Fruit fly (Drosophila melanogaster): ENCODE measurements around the gene CG3961.

Gene CG3961

DNA sequence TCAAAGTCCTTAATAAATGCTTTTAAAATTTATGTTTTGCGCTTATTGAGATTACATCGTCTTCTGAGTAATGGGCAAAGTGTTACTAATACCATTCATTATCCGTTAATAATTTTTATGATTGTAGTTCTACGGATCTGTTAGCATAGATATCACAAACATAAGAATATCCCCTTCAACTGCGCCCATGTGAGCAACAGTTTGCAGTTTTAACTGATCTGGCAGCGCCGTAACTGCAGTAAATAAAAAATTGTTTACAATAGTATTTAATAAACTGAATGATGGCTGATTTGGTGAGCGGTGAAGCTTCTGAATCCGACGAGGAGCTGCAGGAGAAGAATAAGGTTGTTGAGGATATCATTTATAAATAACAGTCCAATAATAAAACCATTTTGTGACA is 20.3 kb downstream of the CG3961 start, which contains the start of gene Blos3 (continued):
- no peak for TF ChIP-seq HmgZ (tag; optimal IDR thresholded peaks at IDR 0.05)
- peak; percentile 14 for TF ChIP-seq Ets97D (GFP tag; optimal IDR thresholded peaks at IDR 0.05)
- TF ChIP-seq Hmx (GFP tag; optimal IDR thresholded peaks at IDR 0.05), result peak; percentile 41
- no peak for TF ChIP-seq Dp (GFP tag; optimal IDR thresholded peaks at IDR 0.05)
- peak; percentile 7 for TF ChIP-seq CHES-1-like (GFP tag; optimal IDR thresholded peaks at IDR 0.05)
- peak; percentile 52 for TF ChIP-seq ind (GFP tag; optimal IDR thresholded peaks at IDR 0.05)
- TF ChIP-seq HLH54F (GFP tag; optimal IDR thresholded peaks at IDR 0.05), result peak; percentile 19
- peak; percentile 67 for TF ChIP-seq row (GFP tag; IDR thresholded peaks at IDR 0.05)
- peak; percentile 24 for TF ChIP-seq CG12155 (GFP tag; optimal IDR thresholded peaks at IDR 0.05)
- no peak for TF ChIP-seq CG12236 (GFP tag; optimal IDR thresholded peaks at IDR 0.05)
- no peak for TF ChIP-seq CG6813 (GFP tag; optimal IDR thresholded peaks at IDR 0.05)
- no peak for TF ChIP-seq dan (GFP tag; IDR thresholded peaks at IDR 0.05)
- TF ChIP-seq gem (tag; optimal IDR thresholded peaks at IDR 0.05), result peak; percentile 76
- peak; percentile 34 for TF ChIP-seq CG14710 (tag; optimal IDR thresholded peaks at IDR 0.05)
- TF ChIP-seq sima (GFP tag; optimal IDR thresholded peaks at IDR 0.05), result peak; percentile 11
- TF ChIP-seq dimm (GFP tag; IDR thresholded peaks at IDR 0.05), result no peak
- TF ChIP-seq CG15696 (tag; optimal IDR thresholded peaks at IDR 0.05), result peak; percentile 40
- TF ChIP-seq klu (GFP tag; IDR thresholded peaks at IDR 0.05), result no peak
- TF ChIP-seq slp2 (GFP tag; optimal IDR thresholded peaks at IDR 0.05), result peak; percentile 2
- peak; percentile 69; the same call in 3 of the 4 replicates for TF ChIP-seq chinmo (GFP tag; IDR thresholded peaks at IDR 0.05; ENCODE audit: partially characterized antibody)
- TF ChIP-seq chif (GFP tag; optimal IDR thresholded peaks at IDR 0.05), result peak; percentile 7 to 13
- TF ChIP-seq nmo (GFP tag; optimal IDR thresholded peaks at IDR 0.05), result peak; percentile 11
- TF ChIP-seq CG4617 (GFP tag; optimal IDR thresholded peaks at IDR 0.05; ENCODE audit: borderline replicate concordance), result peak; percentile 46
- TF ChIP-seq Nf-YA (GFP tag; IDR thresholded peaks at IDR 0.05), result no peak
- peak; percentile 88 for TF ChIP-seq Ets65A (GFP tag)
- TF ChIP-seq crol (GFP tag; IDR thresholded peaks at IDR 0.05), result no peak
- no peak for TF ChIP-seq CG1603 (tag; optimal IDR thresholded peaks at IDR 0.05)
- TF ChIP-seq Hr51 (GFP tag; optimal IDR thresholded peaks at IDR 0.05), result peak in 1 of 2 experiments; percentile 9
- no peak for TF ChIP-seq Sox102F (GFP tag; optimal IDR thresholded peaks at IDR 0.05)
- peak; percentile 0 for TF ChIP-seq CG34376 (GFP tag; optimal IDR thresholded peaks at IDR 0.05)
- TF ChIP-seq Ada2b (GFP tag; IDR thresholded peaks at IDR 0.05), result peak; percentile 35; the same call in 1 of the 2 replicates
- TF ChIP-seq Meics (GFP tag; optimal IDR thresholded peaks at IDR 0.05), result peak; percentile 60
- TF ChIP-seq D19A (tag; optimal IDR thresholded peaks at IDR 0.05), result no peak
- TF ChIP-seq Sox100B (GFP tag; optimal IDR thresholded peaks at IDR 0.05), result no peak
- TF ChIP-seq gcm2 (GFP tag; optimal IDR thresholded peaks at IDR 0.05), result no peak
- no peak for TF ChIP-seq Lpt (GFP tag; optimal IDR thresholded peaks at IDR 0.05)
- peak; percentile 15 for TF ChIP-seq Asciz (GFP tag; optimal IDR thresholded peaks at IDR 0.05)
- TF ChIP-seq grau (tag; optimal IDR thresholded peaks at IDR 0.05), result peak; percentile 47
- no peak for TF ChIP-seq gce (GFP tag; IDR thresholded peaks at IDR 0.05)
- peak; percentile 16 for TF ChIP-seq tx (GFP tag; optimal IDR thresholded peaks at IDR 0.05)
- TF ChIP-seq BtbVII (GFP tag; optimal IDR thresholded peaks at IDR 0.05), result no peak
- peak; percentile 11 for TF ChIP-seq Dip3 (GFP tag; optimal IDR thresholded peaks at IDR 0.05)
- TF ChIP-seq Drgx (GFP tag; IDR thresholded peaks at IDR 0.05), result peak; percentile 27; the same call in 1 of the 2 replicates
- TF ChIP-seq pzg (GFP tag; optimal IDR thresholded peaks at IDR 0.05), result peak; percentile 22
- TF ChIP-seq CG30020 (tag; optimal IDR thresholded peaks at IDR 0.05), result peak; percentile 17
- peak; percentile 60 for TF ChIP-seq pum (GFP tag; optimal IDR thresholded peaks at IDR 0.05)
- TF ChIP-seq sens (GFP tag), result peak; percentile 92
- 0 out of 2 replicates have a peak, but pooled peaks have one; percentile 6 for TF ChIP-seq danr (GFP tag; IDR thresholded peaks at IDR 0.05)
- TF ChIP-seq CG18599 (GFP tag; optimal IDR thresholded peaks at IDR 0.05), result peak; percentile 57
- peak; percentile 2 for TF ChIP-seq CG3065 (GFP tag; optimal IDR thresholded peaks at IDR 0.05)
- TF ChIP-seq CG43689 (GFP tag; IDR thresholded peaks at IDR 0.05), result no peak

Data from whole organism, embryonic.